Worm (Caenorhabditis elegans): Measurements from ENCODE around the gene T20D3.14.

DNA sequence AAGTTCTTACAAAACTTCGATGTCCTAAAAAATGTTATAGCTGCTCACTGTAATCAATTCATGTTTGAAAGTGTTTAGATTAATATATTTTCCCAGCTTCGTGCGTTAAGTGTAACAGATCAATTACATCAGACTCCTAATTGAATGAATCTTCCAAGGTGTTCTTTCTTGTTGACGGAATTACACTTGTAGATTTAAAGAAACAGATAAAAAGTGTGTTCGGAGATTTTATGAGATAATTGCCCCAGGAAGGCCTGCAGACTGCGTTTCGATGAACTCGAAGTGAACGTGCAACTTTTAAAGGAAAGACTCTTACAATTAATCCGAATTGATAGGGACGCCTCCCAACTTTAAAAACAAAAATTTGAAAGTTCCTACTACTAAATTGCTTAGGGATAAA, 46.1 kb downstream of the T20D3.14 start:
- TF ChIP-seq tbx-11 (GFP tag; IDR thresholded peaks at IDR 0.05) = no peak
- no peak for TF ChIP-seq ama-1 (optimal IDR thresholded peaks at IDR 0.05)
- no peak for TF ChIP-seq B0310.2 (tag; optimal IDR thresholded peaks at IDR 0.05)
- TF ChIP-seq tra-4 (tag; optimal IDR thresholded peaks at IDR 0.05) = no peak
- TF ChIP-seq aly-1 (tag; optimal IDR thresholded peaks at IDR 0.05) = no peak
- no peak for TF ChIP-seq hmg-4 (GFP tag; optimal IDR thresholded peaks at IDR 0.05)
- TF ChIP-seq pes-1 (GFP tag; IDR thresholded peaks at IDR 0.05) = no peak
- no peak for TF ChIP-seq sea-1 (GFP tag; conservative IDR thresholded peaks at IDR 0.05)
- no peak for TF ChIP-seq scrt-1 (GFP tag; IDR thresholded peaks at IDR 0.05)
- TF ChIP-seq hmbx-1 (tag; optimal IDR thresholded peaks at IDR 0.05) = no peak
- no peak for TF ChIP-seq ceh-36 (tag; optimal IDR thresholded peaks at IDR 0.05)
- no peak for TF ChIP-seq ets-7 (tag; optimal IDR thresholded peaks at IDR 0.05)

Measured in whole organism, early embryonic.